Worm (Caenorhabditis elegans) whole organism, mixed stage, embryonic: ENCODE data around the gene kel-1.

Experiments
- M03D4.4 ChIP-seq: sonication (generic microtip); optimal IDR thresholded peaks from 2 replicates; lab custom pipeline; 2017; ENCODE audit warnings: mild to moderate bottlenecking, missing genetic modification characterization, missing compliant biosample characterization
- bed-3 ChIP-seq: fragments of 200-800 bp; sonication (Bioruptor generic); optimal IDR thresholded peaks from 3 replicates; lab custom pipeline; 2018; ENCODE audit warnings: mild to moderate bottlenecking, missing genetic modification characterization, moderate library complexity, missing compliant biosample characterization
- ceh-39 ChIP-seq: fragments of 150-350 bp; optimal IDR thresholded peaks from 2 replicates; lab custom pipeline; 2014; ENCODE audit warnings: missing biosample characterization, missing genetic modification characterization
- ceh-83 ChIP-seq: fragments of 200-800 bp; sonication (Bioruptor generic); optimal IDR thresholded peaks from 2 replicates; lab custom pipeline; 2018; ENCODE audit warnings: mild to moderate bottlenecking, missing genetic modification characterization, missing compliant biosample characterization
- cnd-1 ChIP-seq: fragments of 200-800 bp; sonication (Bioruptor generic); optimal IDR thresholded peaks from 2 replicates; lab custom pipeline; 2018; ENCODE audit warnings: mild to moderate bottlenecking, missing genetic modification characterization, missing compliant biosample characterization
- elt-3 ChIP-seq: fragments of 150-350 bp; optimal IDR thresholded peaks from 2 replicates; lab custom pipeline; 2014; ENCODE audit warnings: missing biosample characterization, missing genetic modification characterization
- flh-1 ChIP-seq: fragments of 200-800 bp; sonication (Bioruptor generic); optimal IDR thresholded peaks from 2 replicates; lab custom pipeline; 2018; ENCODE audit warnings: mild to moderate bottlenecking, missing genetic modification characterization, moderate library complexity, missing compliant biosample characterization
- ham-2 ChIP-seq: fragments of 200-800 bp; sonication (Bioruptor generic); optimal IDR thresholded peaks from 2 replicates; lab custom pipeline; 2018; ENCODE audit warnings: mild to moderate bottlenecking, missing genetic modification characterization, missing compliant biosample characterization
- hlh-1 ChIP-seq: fragments of 150-350 bp; optimal IDR thresholded peaks from 2 replicates; lab custom pipeline; 2014; ENCODE audit warnings: missing biosample characterization, missing genetic modification reagents, missing genetic modification characterization
- lin-13 ChIP-seq: fragments of 150-350 bp; optimal IDR thresholded peaks from 2 replicates; lab custom pipeline; 2014; ENCODE audit warnings: missing biosample characterization, missing genetic modification characterization
- lsy-2 ChIP-seq: fragments of 150-350 bp; optimal IDR thresholded peaks from 2 replicates; lab custom pipeline; 2014; ENCODE audit warnings: missing biosample characterization, missing genetic modification characterization
- mab-5 ChIP-seq: fragments of 150-350 bp; optimal IDR thresholded peaks from 2 replicates; lab custom pipeline; 2014; ENCODE audit warnings: missing biosample characterization, missing genetic modification characterization
- mep-1 ChIP-seq: fragments of 150-350 bp; optimal IDR thresholded peaks from 2 replicates; lab custom pipeline; 2017; ENCODE audit warnings: missing biosample characterization, missing genetic modification reagents, missing genetic modification characterization, inconsistent platforms
- mls-2 ChIP-seq: sonication (generic microtip); optimal IDR thresholded peaks from 2 replicates; lab custom pipeline; 2016; ENCODE audit warnings: mild to moderate bottlenecking, missing genetic modification characterization, moderate library complexity, missing compliant biosample characterization
- nhr-2 ChIP-seq: fragments of 150-350 bp; optimal IDR thresholded peaks from 2 replicates; lab custom pipeline; 2014; ENCODE audit warnings: missing biosample characterization, missing genetic modification characterization
- nhr-237 ChIP-seq: fragments of 150-350 bp; optimal IDR thresholded peaks from 2 replicates; lab custom pipeline; 2014; ENCODE audit warnings: missing biosample characterization, missing genetic modification characterization
- nhr-28 ChIP-seq: fragments of 150-350 bp; optimal IDR thresholded peaks from 2 replicates; lab custom pipeline; 2014; ENCODE audit warnings: missing biosample characterization, missing genetic modification characterization
- nhr-76 ChIP-seq: sonication (generic microtip); optimal IDR thresholded peaks from 2 replicates; lab custom pipeline; 2017; ENCODE audit warnings: missing biosample characterization, missing genetic modification characterization
- pha-4 ChIP-seq: fragments of 150-350 bp; optimal IDR thresholded peaks from 2 replicates; lab custom pipeline; 2018; ENCODE audit warnings: missing biosample characterization, missing genetic modification reagents, missing genetic modification characterization
- sem-2 ChIP-seq: fragments of 200-800 bp; sonication (Bioruptor generic); optimal IDR thresholded peaks from 2 replicates; lab custom pipeline; 2018; ENCODE audit warnings: mild to moderate bottlenecking, missing genetic modification characterization, missing compliant biosample characterization
- snpc-4 ChIP-seq: fragments of 150-350 bp; optimal IDR thresholded peaks from 2 replicates; lab custom pipeline; 2014; ENCODE audit warnings: missing biosample characterization, missing genetic modification characterization
- tbx-8 ChIP-seq: fragments of 200-800 bp; sonication (Bioruptor generic); optimal IDR thresholded peaks from 2 replicates; lab custom pipeline; 2018; ENCODE audit warnings: mild to moderate bottlenecking, missing genetic modification characterization, moderate library complexity, missing compliant biosample characterization
- unc-120 ChIP-seq: sonication (generic microtip); optimal IDR thresholded peaks from 2 replicates; lab custom pipeline; 2017; ENCODE audit warnings: missing genetic modification characterization, missing compliant biosample characterization; ENCODE audit not compliant: poor library complexity, severe bottlenecking
- unc-39 ChIP-seq: fragments of 150-350 bp; optimal IDR thresholded peaks from 2 replicates; lab custom pipeline; 2014; ENCODE audit warnings: missing biosample characterization, missing genetic modification characterization
- unc-62 ChIP-seq: fragments of 150-350 bp; optimal IDR thresholded peaks from 2 replicates; lab custom pipeline; 2014; ENCODE audit warnings: missing biosample characterization, missing genetic modification reagents, missing genetic modification characterization
- zip-8 ChIP-seq: fragments of 150-350 bp; optimal IDR thresholded peaks from 2 replicates; lab custom pipeline; 2014; ENCODE audit warnings: missing biosample characterization, missing genetic modification characterization
- ztf-11 ChIP-seq: fragments of 150-350 bp; optimal IDR thresholded peaks from 2 replicates; lab custom pipeline; 2014; ENCODE audit warnings: missing biosample characterization, missing genetic modification characterization

The kel-1 gene

ce11 chrII:11646874-11647273 lies 41.9 kb upstream of the kel-1 start:
- no peak for TF ChIP-seq nhr-76 (tag; lab: Kevin White, UChicago)
- TF ChIP-seq, all 35 proteins: peak for 0

ce11 chrII:11649239-11649638 lies 39.5 kb upstream of the kel-1 start:
- no peak for TF ChIP-seq sem-2 (GFP tag; lab: Kevin White, UChicago)
- TF ChIP-seq bed-3 = no peak
- no peak for TF ChIP-seq ceh-39
- no peak for TF ChIP-seq lin-13 (tag; lab: Kevin White, UChicago)
- TF ChIP-seq ham-2 (GFP tag; lab: Kevin White, UChicago) = no peak
- TF ChIP-seq ztf-11 (tag; lab: Kevin White, UChicago) = no peak
- TF ChIP-seq zip-8 (tag; lab: Kevin White, UChicago) = no peak
- TF ChIP-seq pha-4 (tag; lab: Kevin White, UChicago) = no peak
- TF ChIP-seq nhr-28 (tag; lab: Kevin White, UChicago) = no peak
- no peak for TF ChIP-seq elt-3 (tag; lab: Kevin White, UChicago)

ce11 chrII:11650975-11651588 lies 37.7 kb upstream of the kel-1 start, which contains the start of gene coa-7:
Gene coa-7, minus strand, starts transcription at chrII:11651148.
- no peak for TF ChIP-seq lin-13 (tag; lab: Kevin White, UChicago)
- no peak for TF ChIP-seq mab-5 (tag; lab: Kevin White, UChicago)
- TF ChIP-seq nhr-2 (tag; lab: Kevin White, UChicago) = no peak
- no peak for TF ChIP-seq lsy-2 (tag; lab: Kevin White, UChicago)
- no peak for TF ChIP-seq ceh-83 (GFP tag; lab: Kevin White, UChicago)
- TF ChIP-seq M03D4.4 (tag; lab: Kevin White, UChicago) = no peak

ce11 chrII:11652125-11652524 lies 36.6 kb upstream of the kel-1 start:
- TF ChIP-seq unc-39 (no peak), unc-120 (tag; lab: Kevin White, UChicago) (no peak), hlh-1 (tag; lab: Kevin White, UChicago) (no peak), snpc-4 (tag; lab: Kevin White, UChicago) (no peak), unc-62 (GFP tag; lab: Kevin White, UChicago) (no peak), pha-4 (tag; lab: Kevin White, UChicago) (no peak), flh-1 (GFP tag; lab: Kevin White, UChicago) (no peak), ceh-83 (GFP tag; lab: Kevin White, UChicago) (no peak), tbx-8 (GFP tag; lab: Kevin White, UChicago) (no peak), nhr-28 (tag; lab: Kevin White, UChicago) (no peak), bed-3 (no peak), nhr-2 (tag; lab: Kevin White, UChicago) (no peak)

ce11 chrII:11652679-11653174 lies 36.0 kb upstream of the kel-1 start, which contains the start of the genes rad-23 and rpn-12:
Gene rad-23, minus strand, starts transcription at chrII:11652729.
Gene rpn-12, plus strand, starts transcription at chrII:11653124.
- TF ChIP-seq nhr-237 (peak; percentile 4), sem-2 (GFP tag; lab: Kevin White, UChicago) (no peak), ceh-39 (peak; percentile 33), mep-1 (tag; lab: Kevin White, UChicago) (peak; percentile 90), pha-4 (tag; lab: Kevin White, UChicago) (no peak), lsy-2 (tag; lab: Kevin White, UChicago) (peak; percentile 73), snpc-4 (tag; lab: Kevin White, UChicago) (no peak), nhr-28 (tag; lab: Kevin White, UChicago) (no peak), cnd-1 (tag; lab: Kevin White, UChicago) (no peak)

- TF ChIP-seq unc-39 (no peak), M03D4.4 (tag; lab: Kevin White, UChicago) (no peak), ceh-83 (GFP tag; lab: Kevin White, UChicago) (no peak), nhr-28 (tag; lab: Kevin White, UChicago) (no peak), unc-120 (tag; lab: Kevin White, UChicago) (no peak), ham-2 (GFP tag; lab: Kevin White, UChicago) (no peak), mls-2 (tag; lab: Kevin White, UChicago) (no peak), snpc-4 (tag; lab: Kevin White, UChicago) (no peak), hlh-1 (tag; lab: Kevin White, UChicago) (no peak), ceh-39 (no peak), nhr-76 (tag; lab: Kevin White, UChicago) (no peak)
Observed at ce11 chrII:11657079-11657478, 31.7 kb upstream of the kel-1 start, which contains the start of gene nep-1. Gene nep-1, minus strand, starts transcription at chrII:11657179.
